Fruit fly (Drosophila melanogaster) whole organism, embryonic: Measurements from ENCODE around the gene CG7518.

Experiments
- Aef1 ChIP-seq: fragments of 200-800 bp; sonication (Bioruptor generic); IDR thresholded peaks from 3 replicates; pipeline ENCODE4 v1.3.6; 2022; ENCODE audit warnings: missing biosample characterization, missing genetic modification characterization
- CG10979 ChIP-seq: fragments of 200-800 bp; sonication (Bioruptor generic); optimal IDR thresholded peaks from 2 replicates; lab custom pipeline; 2018; ENCODE audit warnings: missing biosample characterization, mild to moderate bottlenecking, missing genetic modification characterization, moderate library complexity
- CG11560 ChIP-seq: fragments of 200-800 bp; sonication (Bioruptor generic); IDR thresholded peaks from 3 replicates; pipeline ENCODE4 v1.3.6; 2022; ENCODE audit warnings: missing biosample characterization, missing genetic modification characterization
- CG11723 ChIP-seq: fragments of 200-800 bp; sonication (Bioruptor generic); optimal IDR thresholded peaks from 2 replicates; lab custom pipeline; 2017; ENCODE audit warnings: missing biosample characterization, mild to moderate bottlenecking, missing genetic modification characterization
- CG12659 ChIP-seq: fragments of 200-800 bp; sonication (Bioruptor generic); optimal IDR thresholded peaks from 3 replicates; lab custom pipeline; 2017; ENCODE audit warnings: mild to moderate bottlenecking, missing biosample characterization, missing genetic modification reagents, missing genetic modification characterization
- CG13424 ChIP-seq: fragments of 200-800 bp; sonication (Bioruptor generic); optimal IDR thresholded peaks from 2 replicates; lab custom pipeline; 2019; ENCODE audit warnings: missing biosample characterization, mild to moderate bottlenecking, missing genetic modification characterization, moderate library complexity
- CG13624 ChIP-seq: fragments of 200-800 bp; sonication (Bioruptor generic); optimal IDR thresholded peaks from 2 replicates; lab custom pipeline; 2016; ENCODE audit warnings: missing biosample characterization, missing genetic modification characterization
- CG17361 ChIP-seq: fragments of 200-800 bp; sonication (Bioruptor generic); IDR thresholded peaks from 3 replicates; pipeline ENCODE4 v1.3.6; 2022; ENCODE audit warnings: missing biosample characterization, missing genetic modification characterization
- CG2875 ChIP-seq: fragments of 200-800 bp; sonication (Bioruptor generic); optimal IDR thresholded peaks from 2 replicates; lab custom pipeline; 2017; ENCODE audit warnings: missing biosample characterization, mild to moderate bottlenecking, missing genetic modification characterization, missing genetic modification reagents
- CG3065 ChIP-seq: fragments of 200-800 bp; sonication (Bioruptor generic); optimal IDR thresholded peaks from 2 replicates; lab custom pipeline; 2016; ENCODE audit warnings: missing biosample characterization, missing genetic modification characterization
- CG31388 ChIP-seq: fragments of 200-800 bp; sonication (Bioruptor generic); optimal IDR thresholded peaks from 2 replicates; lab custom pipeline; 2016; ENCODE audit warnings: missing biosample characterization, missing genetic modification characterization
- CG34376 ChIP-seq: fragments of 200-800 bp; sonication (Bioruptor generic); optimal IDR thresholded peaks from 2 replicates; lab custom pipeline; 2018; ENCODE audit warnings: missing biosample characterization, mild to moderate bottlenecking, missing genetic modification characterization
- CG3838 ChIP-seq: fragments of 200-800 bp; sonication (Bioruptor generic); optimal IDR thresholded peaks from 3 replicates; lab custom pipeline; 2016; ENCODE audit warnings: missing biosample characterization, missing genetic modification characterization
- CG3847 ChIP-seq: fragments of 200-800 bp; sonication (Bioruptor generic); IDR thresholded peaks from 2 replicates; pipeline ENCODE4 v1.3.6; 2022; ENCODE audit warnings: missing biosample characterization, missing genetic modification characterization
- CG6272 ChIP-seq: fragments of 200-800 bp; sonication (Bioruptor generic); IDR thresholded peaks from 2 replicates; pipeline ENCODE4 v1.3.6; 2022; ENCODE audit warnings: missing biosample characterization, missing genetic modification characterization
- CG7786 ChIP-seq: fragments of 200-800 bp; sonication (Bioruptor generic); optimal IDR thresholded peaks from 2 replicates; lab custom pipeline; 2016; ENCODE audit warnings: missing biosample characterization, missing genetic modification characterization
- CG9932 ChIP-seq: fragments of 200-800 bp; sonication (Bioruptor generic); IDR thresholded peaks from 2 replicates; pipeline ENCODE4 v1.3.6; 2022; ENCODE audit warnings: missing biosample characterization, missing genetic modification characterization
- Doc3 ChIP-seq: fragments of 200-800 bp; sonication (Bioruptor generic); IDR thresholded peaks from 3 replicates; pipeline ENCODE4 v1.3.6; 2022; ENCODE audit warnings: missing biosample characterization, missing genetic modification characterization; ENCODE audit not compliant: partially characterized antibody
- Dp ChIP-seq: fragments of 200-800 bp; sonication (Bioruptor generic); optimal IDR thresholded peaks from 2 replicates; lab custom pipeline; 2018; ENCODE audit warnings: missing biosample characterization, mild to moderate bottlenecking, missing genetic modification characterization, moderate library complexity
- Dref ChIP-seq: fragments of 200-800 bp; sonication (Bioruptor generic); IDR thresholded peaks from 2 replicates; pipeline ENCODE4 v1.3.6; 2022; ENCODE audit warnings: missing biosample characterization, missing genetic modification characterization
- Hr39 ChIP-seq: fragments of >200 bp; optimal IDR thresholded peaks from 2 replicates; lab custom pipeline; 2017
- Lhr ChIP-seq: fragments of 200-800 bp; sonication (Bioruptor generic); optimal IDR thresholded peaks from 3 replicates; lab custom pipeline; 2017; ENCODE audit warnings: mild to moderate bottlenecking, missing biosample characterization, missing genetic modification reagents, missing genetic modification characterization
- MBD-R2 ChIP-seq: fragments of 200-800 bp; sonication (Bioruptor generic); IDR thresholded peaks from 2 replicates; pipeline ENCODE4 v1.3.6; 2022; ENCODE audit warnings: missing biosample characterization, missing genetic modification characterization
- MESR4 ChIP-seq: fragments of 200-800 bp; sonication (Bioruptor generic); optimal IDR thresholded peaks from 2 replicates; lab custom pipeline; 2018; ENCODE audit warnings: missing biosample characterization, mild to moderate bottlenecking, missing genetic modification characterization, moderate library complexity
- Side ChIP-seq: fragments of 200-800 bp; sonication (Bioruptor generic); optimal IDR thresholded peaks from 2 replicates; lab custom pipeline; 2016; ENCODE audit warnings: missing biosample characterization, missing genetic modification characterization
- Spps ChIP-seq: fragments of 200-800 bp; sonication (Bioruptor generic); optimal IDR thresholded peaks from 2 replicates; lab custom pipeline; 2018; ENCODE audit warnings: missing biosample characterization, mild to moderate bottlenecking, missing genetic modification characterization
- Stat92E ChIP-seq, 3 experiments: fragments of >200 bp in 2 of 3; fragments of 200-800 bp in 1 of 3; sonication (Bioruptor generic) in 1 of 3; optimal IDR thresholded peaks; 2 replicates each; lab custom pipeline; 2017 to 2019; ENCODE audit warnings: missing biosample characterization in 3 of 3, missing genetic modification characterization in 3 of 3, mild to moderate bottlenecking in 1 of 3, moderate library complexity in 1 of 3
- al ChIP-seq: fragments of 200-800 bp; sonication (Bioruptor generic); IDR thresholded peaks from 2 replicates; pipeline ENCODE4 v1.3.6; 2022; ENCODE audit warnings: missing biosample characterization, missing genetic modification characterization
- ash1 ChIP-seq: fragments of 200-800 bp; sonication (Bioruptor generic); optimal IDR thresholded peaks from 2 replicates; lab custom pipeline; 2018; ENCODE audit warnings: missing biosample characterization, mild to moderate bottlenecking, missing genetic modification characterization
- bbx ChIP-seq: fragments of 200-800 bp; sonication (Bioruptor generic); IDR thresholded peaks from 2 replicates; pipeline ENCODE4 v1.3.6; 2022; ENCODE audit warnings: missing biosample characterization, missing genetic modification characterization; ENCODE audit not compliant: partially characterized antibody
- chif ChIP-seq, 2 experiments: fragments of 200-800 bp; sonication (Bioruptor generic); optimal IDR thresholded peaks; 3 replicates each; lab custom pipeline; 2016; ENCODE audit warnings: missing biosample characterization in 2 of 2, missing genetic modification characterization in 2 of 2
- crc ChIP-seq: fragments of 200-800 bp; sonication (Bioruptor generic); optimal IDR thresholded peaks from 2 replicates; lab custom pipeline; 2016; ENCODE audit warnings: missing biosample characterization, missing genetic modification characterization
- dpn ChIP-seq, 2 experiments: fragments of 200-800 bp; sonication (Bioruptor generic); optimal IDR thresholded peaks; 3 replicates each; lab custom pipeline; 2016; ENCODE audit warnings: missing biosample characterization in 2 of 2, missing genetic modification characterization in 2 of 2
- exex ChIP-seq: fragments of 200-800 bp; sonication (Bioruptor generic); optimal IDR thresholded peaks from 4 replicates; lab custom pipeline; 2018; ENCODE audit warnings: missing biosample characterization, mild to moderate bottlenecking, missing genetic modification characterization, moderate library complexity
- fd64A ChIP-seq: fragments of 200-800 bp; sonication (Bioruptor generic); optimal IDR thresholded peaks from 3 replicates; lab custom pipeline; 2018; ENCODE audit warnings: missing biosample characterization, mild to moderate bottlenecking, missing genetic modification characterization
- hkb ChIP-seq, 2 experiments: fragments of 200-800 bp in 1 of 2; fragments of >200 bp in 1 of 2; sonication (Bioruptor generic) in 1 of 2; IDR thresholded peaks in 1 of 2; optimal IDR thresholded peaks in 1 of 2; 2 replicates each; pipeline versions ENCODE4 v1.3.6 to Lab custom; 2017 to 2022; ENCODE audit warnings: missing biosample characterization in 1 of 2, missing genetic modification characterization in 1 of 2
- inv ChIP-seq: fragments of 200-800 bp; sonication (Bioruptor generic); IDR thresholded peaks from 2 replicates; pipeline ENCODE4 v1.3.6; 2022; ENCODE audit warnings: missing biosample characterization, missing genetic modification characterization; ENCODE audit not compliant: partially characterized antibody
- kah ChIP-seq: fragments of 200-800 bp; sonication (Bioruptor generic); optimal IDR thresholded peaks from 2 replicates; lab custom pipeline; 2018; ENCODE audit warnings: missing biosample characterization, mild to moderate bottlenecking, missing genetic modification characterization
- maf-S ChIP-seq: fragments of 200-800 bp; sonication (Bioruptor generic); optimal IDR thresholded peaks from 2 replicates; lab custom pipeline; 2016; ENCODE audit warnings: missing biosample characterization, missing genetic modification characterization
- mld ChIP-seq: fragments of 200-800 bp; sonication (Bioruptor generic); IDR thresholded peaks from 3 replicates; pipeline ENCODE4 v1.3.6; 2022; ENCODE audit warnings: missing biosample characterization, missing genetic modification characterization; ENCODE audit not compliant: partially characterized antibody
- nau ChIP-seq: fragments of 200-800 bp; sonication (Bioruptor generic); optimal IDR thresholded peaks from 3 replicates; lab custom pipeline; 2017; ENCODE audit warnings: missing biosample characterization, mild to moderate bottlenecking, missing genetic modification characterization, missing genetic modification reagents
- phol ChIP-seq: fragments of 200-800 bp; sonication (Bioruptor generic); optimal IDR thresholded peaks from 3 replicates; lab custom pipeline; 2018; ENCODE audit warnings: missing biosample characterization, mild to moderate bottlenecking, missing genetic modification characterization, moderate library complexity
- pita ChIP-seq: fragments of 200-800 bp; sonication (Bioruptor generic); optimal IDR thresholded peaks from 2 replicates; lab custom pipeline; 2017; ENCODE audit warnings: missing biosample characterization, mild to moderate bottlenecking, missing genetic modification characterization
- pzg ChIP-seq: fragments of 200-800 bp; sonication (Bioruptor generic); optimal IDR thresholded peaks from 3 replicates; lab custom pipeline; 2018; ENCODE audit warnings: missing biosample characterization, mild to moderate bottlenecking, missing genetic modification characterization, moderate library complexity
- sqz ChIP-seq: fragments of 200-800 bp; sonication (Bioruptor generic); optimal IDR thresholded peaks from 3 replicates; lab custom pipeline; 2018; ENCODE audit warnings: missing biosample characterization, mild to moderate bottlenecking, missing genetic modification characterization
- stwl ChIP-seq: fragments of 200-800 bp; sonication (Bioruptor generic); optimal IDR thresholded peaks from 3 replicates; lab custom pipeline; 2018; ENCODE audit warnings: missing biosample characterization, mild to moderate bottlenecking, missing genetic modification characterization, moderate library complexity
- sug ChIP-seq: fragments of 200-800 bp; optimal IDR thresholded peaks from 2 replicates; lab custom pipeline; 2019; ENCODE audit warnings: missing biosample characterization, mild to moderate bottlenecking, missing genetic modification characterization, moderate library complexity
- wor ChIP-seq: fragments of 200-800 bp; sonication (Bioruptor generic); IDR thresholded peaks from 2 replicates; pipeline ENCODE4 v1.3.6; 2022; ENCODE audit warnings: missing biosample characterization, missing genetic modification characterization
- zfh2 ChIP-seq: fragments of 200-800 bp; sonication (Bioruptor generic); optimal IDR thresholded peaks from 2 replicates; lab custom pipeline; 2016; ENCODE audit warnings: missing biosample characterization, missing genetic modification characterization

Gene CG7518

DNA sequence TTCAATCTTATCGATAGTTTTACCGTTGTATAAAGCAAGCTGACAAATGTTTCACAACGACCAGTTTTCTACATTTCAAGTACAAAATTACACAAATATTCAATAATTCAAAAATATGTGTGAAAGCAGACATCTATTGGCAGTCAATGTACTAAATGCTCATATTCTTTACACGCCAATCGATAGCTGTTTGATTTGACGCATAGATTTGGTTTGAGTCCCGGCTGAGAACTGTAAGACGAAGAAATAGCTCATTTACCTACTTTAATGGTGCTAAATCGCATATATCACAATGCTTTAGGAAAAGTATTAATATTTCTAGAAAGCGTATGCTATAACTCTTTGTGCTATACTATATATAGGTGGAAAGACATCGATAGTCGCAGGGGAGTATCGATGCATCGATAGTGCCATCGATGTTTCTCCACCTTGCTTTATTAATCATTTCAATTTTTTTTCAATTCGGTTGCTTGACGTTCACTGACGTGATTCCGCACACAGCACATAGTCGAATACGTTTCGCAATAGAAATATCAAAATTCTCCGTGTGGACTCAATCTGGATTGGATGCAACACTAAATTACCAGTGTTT, 17.2 kb upstream of the CG7518 start, which contains the start of gene Paip2 (continued):
- no peak for TF ChIP-seq Spps
- TF ChIP-seq maf-S, result no peak
- peak; percentile 64 for TF ChIP-seq phol (tag; lab: Kevin White, UChicago)
- TF ChIP-seq Stat92E (GFP tag; optimal IDR thresholded peaks at IDR 0.05; lab: Kevin White, UChicago), result peak in 1 of 3 experiments; percentile 77
- TF ChIP-seq CG31388 (GFP tag; lab: Kevin White, UChicago), result no peak
- TF ChIP-seq zfh2 (GFP tag; lab: Kevin White, UChicago), result no peak
- peak; percentile 78 for TF ChIP-seq MESR4 (GFP tag; lab: Kevin White, UChicago)
- TF ChIP-seq al, result 0 out of 2 replicates have a peak, but pooled peaks have one; percentile 24
- peak; percentile 61; the same call in 2 of the 3 replicates for TF ChIP-seq CG11560
- TF ChIP-seq Dp, result peak; percentile 91
- peak; percentile 69 for TF ChIP-seq stwl (tag; lab: Kevin White, UChicago)
- peak; percentile 89 for TF ChIP-seq pita (GFP tag; lab: Kevin White, UChicago)
- TF ChIP-seq Hr39 (lab: Kevin White, UChicago), result no peak
- TF ChIP-seq CG13424 (tag; lab: Kevin White, UChicago), result peak; percentile 10
- no peak for TF ChIP-seq CG10979 (tag; lab: Kevin White, UChicago)
- peak; percentile 46; the same call in 2 of the 3 replicates for TF ChIP-seq CG17361 (GFP tag; lab: Robert Waterston, UW)
- no peak for TF ChIP-seq CG3065 (GFP tag; lab: Kevin White, UChicago)
- TF ChIP-seq chif (GFP tag; optimal IDR thresholded peaks at IDR 0.05; lab: Kevin White, UChicago), result no peak
- TF ChIP-seq Dref (GFP tag; lab: Robert Waterston, UW), result peak; percentile 82
- TF ChIP-seq hkb (optimal IDR thresholded peaks at IDR 0.05; lab: Kevin White, UChicago), result no peak
- 0 out of 2 replicates have a peak, but pooled peaks have one; percentile 25 for TF ChIP-seq hkb (GFP tag; IDR thresholded peaks at IDR 0.05; lab: Robert Waterston, UW)
- TF ChIP-seq fd64A, result no peak
- no peak for TF ChIP-seq Side (GFP tag; lab: Kevin White, UChicago)
- peak; percentile 87 for TF ChIP-seq pzg (GFP tag; lab: Kevin White, UChicago)
- no peak; the same call in 1 of the 2 replicates for TF ChIP-seq MBD-R2 (GFP tag; lab: Robert Waterston, UW)
- TF ChIP-seq CG9932 (GFP tag; lab: Robert Waterston, UW), result peak; percentile 42; the same call in 1 of the 2 replicates
- TF ChIP-seq CG12659 (GFP tag; lab: Kevin White, UChicago), result peak; percentile 70
- peak; percentile 98 for TF ChIP-seq inv (GFP tag; lab: Robert Waterston, UW)
- no peak for TF ChIP-seq CG2875 (GFP tag; lab: Kevin White, UChicago)
- no peak for TF ChIP-seq nau (GFP tag; lab: Kevin White, UChicago)
- TF ChIP-seq CG7786 (GFP tag; lab: Kevin White, UChicago), result peak; percentile 9
- TF ChIP-seq bbx, result peak; percentile 97
- TF ChIP-seq CG13624 (GFP tag; lab: Kevin White, UChicago), result no peak
- no peak for TF ChIP-seq crc
- TF ChIP-seq sqz (GFP tag; lab: Kevin White, UChicago), result peak; percentile 81
- TF ChIP-seq Doc3, result peak; percentile 98
- TF ChIP-seq mld (GFP tag; lab: Robert Waterston, UW), result peak; percentile 93
- TF ChIP-seq wor (GFP tag; lab: Robert Waterston, UW), result no peak
- TF ChIP-seq dpn (GFP tag; optimal IDR thresholded peaks at IDR 0.05; lab: Kevin White, UChicago), result peak in 1 of 2 experiments; percentile 5
- peak; percentile 39 for TF ChIP-seq CG3838
- TF ChIP-seq CG3847 (GFP tag; lab: Robert Waterston, UW), result peak; percentile 28
- TF ChIP-seq CG6272, result peak; percentile 45; the same call in 1 of the 2 replicates
- TF ChIP-seq kah, result no peak
- TF ChIP-seq sug (tag; lab: Kevin White, UChicago), result peak; percentile 52
- peak; percentile 44 for TF ChIP-seq CG34376 (GFP tag; lab: Kevin White, UChicago)
- TF ChIP-seq Lhr, result peak; percentile 76
- no peak for TF ChIP-seq ash1
- no peak for TF ChIP-seq exex (tag; lab: Kevin White, UChicago)
- TF ChIP-seq CG11723 (GFP tag; lab: Kevin White, UChicago), result no peak
- no peak for TF ChIP-seq Aef1 (GFP tag; lab: Robert Waterston, UW)
